Worm (Caenorhabditis elegans) whole organism, young adult: ENCODE data around the gene F36H1.3.
A peak's percentile ranks its signal among the peaks of the same experiment; 100 is the strongest.

Experiments
- B0336.3 ChIP-seq: fragments of 200-800 bp; sonication (Bioruptor generic); IDR thresholded peaks from 2 replicates; pipeline ENCODE4 v1.3.6; 2022; ENCODE audit warnings: missing genetic modification characterization, missing compliant biosample characterization
- C17E4.6 ChIP-seq: fragments of 200-800 bp; sonication (Bioruptor generic); IDR thresholded peaks from 2 replicates; pipeline ENCODE4 v1.3.6; 2022; ENCODE audit warnings: missing genetic modification reagents, missing genetic modification characterization, missing compliant biosample characterization
- F10E7.11 ChIP-seq: sonication (generic microtip); optimal IDR thresholded peaks from 2 replicates; lab custom pipeline; 2017; ENCODE audit warnings: mild to moderate bottlenecking, missing genetic modification characterization, moderate library complexity, missing compliant biosample characterization
- F22D6.2 ChIP-seq: sonication (generic microtip); optimal IDR thresholded peaks from 2 replicates; lab custom pipeline; 2016; ENCODE audit warnings: mild to moderate bottlenecking, missing genetic modification characterization, missing compliant biosample characterization
- F23B12.7 ChIP-seq: sonication (generic microtip); optimal IDR thresholded peaks from 2 replicates; lab custom pipeline; 2017; ENCODE audit warnings: missing genetic modification characterization, mild to moderate bottlenecking, missing compliant biosample characterization, antibody characterized with exemption, moderate library complexity; ENCODE audit not compliant: insufficient read depth
- F33H1.4 ChIP-seq: fragments of 200-800 bp; sonication (Bioruptor generic); IDR thresholded peaks from 2 replicates; pipeline ENCODE4 v1.3.6; 2022; ENCODE audit warnings: missing genetic modification reagents, missing genetic modification characterization, missing compliant biosample characterization
- F49E8.2 ChIP-seq: sonication (generic microtip); optimal IDR thresholded peaks from 3 replicates; lab custom pipeline; 2017; ENCODE audit warnings: missing genetic modification characterization, mild to moderate bottlenecking, missing compliant biosample characterization, antibody characterized with exemption, moderate library complexity; ENCODE audit not compliant: insufficient read depth
- T07F8.4 ChIP-seq: sonication (generic microtip); optimal IDR thresholded peaks from 2 replicates; lab custom pipeline; 2016; ENCODE audit warnings: mild to moderate bottlenecking, missing genetic modification characterization, moderate library complexity, missing compliant biosample characterization
- Y53G8AR.9 ChIP-seq: fragments of 200-800 bp; sonication (Bioruptor generic); conservative IDR thresholded peaks from 2 replicates; pipeline ENCODE4 v1.3.6; 2022; ENCODE audit warnings: missing genetic modification reagents, missing genetic modification characterization, missing compliant biosample characterization
- Y79H2A.3 ChIP-seq: fragments of 200-800 bp; sonication (Bioruptor generic); conservative IDR thresholded peaks from 2 replicates; pipeline ENCODE4 v1.3.6; 2022; ENCODE audit warnings: missing genetic modification reagents, missing genetic modification characterization, missing compliant biosample characterization
- aptf-3 ChIP-seq: fragments of 200-800 bp; sonication (Bioruptor generic); IDR thresholded peaks from 2 replicates; pipeline ENCODE4 v1.3.6; 2022; ENCODE audit warnings: missing genetic modification characterization, missing compliant biosample characterization
- atf-7 ChIP-seq: sonication (generic microtip); optimal IDR thresholded peaks from 2 replicates; lab custom pipeline; 2017; ENCODE audit warnings: mild to moderate bottlenecking, missing genetic modification characterization, missing compliant biosample characterization
- athp-1 ChIP-seq: sonication (generic microtip); optimal IDR thresholded peaks from 2 replicates; lab custom pipeline; 2017; ENCODE audit warnings: mild to moderate bottlenecking, missing genetic modification characterization, missing compliant biosample characterization
- bed-1 ChIP-seq: fragments of 200-800 bp; sonication (Bioruptor generic); IDR thresholded peaks from 2 replicates; pipeline ENCODE4 v1.3.6; 2022; ENCODE audit warnings: missing genetic modification reagents, missing genetic modification characterization, missing compliant biosample characterization
- ceh-91 ChIP-seq: fragments of 200-800 bp; sonication (Bioruptor generic); IDR thresholded peaks from 2 replicates; pipeline ENCODE4 v1.3.6; 2022; ENCODE audit warnings: missing genetic modification reagents, missing genetic modification characterization, missing compliant biosample characterization
- egl-18 ChIP-seq: fragments of 200-800 bp; sonication (Bioruptor generic); IDR thresholded peaks from 2 replicates; pipeline ENCODE4 v1.3.6; 2022; ENCODE audit warnings: missing genetic modification reagents, missing genetic modification characterization, missing compliant biosample characterization
- ekl-4 ChIP-seq: fragments of 200-800 bp; sonication (Bioruptor generic); IDR thresholded peaks from 2 replicates; pipeline ENCODE4 v1.3.6; 2022; ENCODE audit warnings: missing genetic modification reagents, missing genetic modification characterization, missing compliant biosample characterization
- gei-17 ChIP-seq: fragments of 200-800 bp; sonication (Bioruptor generic); optimal IDR thresholded peaks from 2 replicates; lab custom pipeline; 2018; ENCODE audit warnings: mild to moderate bottlenecking, missing genetic modification characterization, missing compliant biosample characterization
- hlh-12 ChIP-seq: sonication (generic microtip); optimal IDR thresholded peaks from 2 replicates; lab custom pipeline; 2016; ENCODE audit warnings: missing genetic modification characterization, missing compliant biosample characterization
- hsf-1 ChIP-seq: fragments of 200-800 bp; sonication (Bioruptor generic); IDR thresholded peaks from 2 replicates; pipeline ENCODE4 v1.3.6; 2022; ENCODE audit warnings: missing genetic modification reagents, missing genetic modification characterization, missing compliant biosample characterization
- let-607 ChIP-seq, 2 experiments: fragments of 200-800 bp in 1 of 2; sonication (Bioruptor generic) in 1 of 2; sonication (generic microtip) in 1 of 2; optimal IDR thresholded peaks; 2 replicates each; lab custom pipeline; 2016 to 2018; ENCODE audit warnings: mild to moderate bottlenecking in 2 of 2, missing compliant biosample characterization in 2 of 2, missing genetic modification characterization in 2 of 2, moderate library complexity in 2 of 2, missing genotype in 1 of 2
- lin-26 ChIP-seq: fragments of 200-800 bp; sonication (Bioruptor generic); IDR thresholded peaks from 2 replicates; pipeline ENCODE4 v1.3.6; 2022; ENCODE audit warnings: missing genetic modification reagents, missing genetic modification characterization, missing compliant biosample characterization
- lin-40 ChIP-seq: sonication (generic microtip); optimal IDR thresholded peaks from 2 replicates; lab custom pipeline; 2016; ENCODE audit warnings: missing genetic modification characterization, mild to moderate bottlenecking, missing compliant biosample characterization, missing genotype, missing genetic modification reagents
- lin-54 ChIP-seq: fragments of 200-800 bp; sonication (Bioruptor generic); optimal IDR thresholded peaks from 2 replicates; lab custom pipeline; 2018; ENCODE audit warnings: mild to moderate bottlenecking, missing genetic modification characterization, missing compliant biosample characterization
- lsl-1 ChIP-seq: fragments of 200-800 bp; sonication (Bioruptor generic); optimal IDR thresholded peaks from 2 replicates; lab custom pipeline; 2018; ENCODE audit warnings: mild to moderate bottlenecking, missing genetic modification characterization, moderate library complexity, missing compliant biosample characterization
- madf-10 ChIP-seq: sonication (generic microtip); optimal IDR thresholded peaks from 2 replicates; lab custom pipeline; 2016; ENCODE audit warnings: mild to moderate bottlenecking, missing genetic modification characterization, missing compliant biosample characterization
- madf-6 ChIP-seq: fragments of 200-800 bp; sonication (Bioruptor generic); IDR thresholded peaks from 2 replicates; pipeline ENCODE4 v1.3.6; 2022; ENCODE audit warnings: missing genetic modification reagents, missing genetic modification characterization, missing compliant biosample characterization
- madf-8 ChIP-seq: fragments of 200-800 bp; sonication (Bioruptor generic); conservative IDR thresholded peaks from 2 replicates; pipeline ENCODE4 v1.3.6; 2022; ENCODE audit warnings: missing genetic modification reagents, missing genetic modification characterization, missing compliant biosample characterization
- nfya-2 ChIP-seq: fragments of 200-800 bp; sonication (Bioruptor generic); IDR thresholded peaks from 2 replicates; pipeline ENCODE4 v1.3.6; 2022; ENCODE audit warnings: missing genetic modification reagents, missing genetic modification characterization, missing compliant biosample characterization
- nfyb-1 ChIP-seq: fragments of 200-800 bp; sonication (Bioruptor generic); IDR thresholded peaks from 2 replicates; pipeline ENCODE4 v1.3.6; 2022; ENCODE audit warnings: missing genetic modification reagents, missing genetic modification characterization, missing compliant biosample characterization
- nhr-120 ChIP-seq: fragments of 200-800 bp; sonication (Bioruptor generic); IDR thresholded peaks from 2 replicates; pipeline ENCODE4 v1.3.6; 2022; ENCODE audit warnings: missing genetic modification characterization, missing compliant biosample characterization
- nhr-27 ChIP-seq: fragments of 200-800 bp; sonication (Bioruptor generic); optimal IDR thresholded peaks from 2 replicates; lab custom pipeline; 2018; ENCODE audit warnings: mild to moderate bottlenecking, missing genetic modification characterization, moderate library complexity, missing compliant biosample characterization
- nhr-80 ChIP-seq: sonication (generic microtip); optimal IDR thresholded peaks from 2 replicates; lab custom pipeline; 2016; ENCODE audit warnings: missing genetic modification characterization, missing compliant biosample characterization
- rcor-1 ChIP-seq: fragments of 200-800 bp; sonication (Bioruptor generic); IDR thresholded peaks from 2 replicates; pipeline ENCODE4 v1.3.6; 2022; ENCODE audit warnings: missing genetic modification reagents, missing genetic modification characterization, missing compliant biosample characterization
- rpc-1 ChIP-seq, 2 experiments: fragments of 150-350 bp in 1 of 2; sonication (generic microtip) in 1 of 2; optimal IDR thresholded peaks; 2 replicates each; lab custom pipeline; 2014 to 2018; ENCODE audit warnings: missing biosample characterization in 1 of 2, missing genetic modification characterization in 1 of 2, missing genetic modification reagents in 1 of 2, missing genotype in 1 of 2
- sea-2 ChIP-seq: fragments of 200-800 bp; sonication (Bioruptor generic); IDR thresholded peaks from 2 replicates; pipeline ENCODE4 v1.3.6; 2022; ENCODE audit warnings: missing genetic modification characterization, missing compliant biosample characterization
- snpc-1.3 ChIP-seq: sonication (generic microtip); optimal IDR thresholded peaks from 2 replicates; lab custom pipeline; 2017; ENCODE audit warnings: missing genetic modification characterization, mild to moderate bottlenecking, missing compliant biosample characterization, antibody characterized with exemption, moderate library complexity, missing genotype, missing genetic modification reagents; ENCODE audit not compliant: insufficient read depth
- somi-1 ChIP-seq: fragments of 200-800 bp; sonication (Bioruptor generic); optimal IDR thresholded peaks from 2 replicates; lab custom pipeline; 2018; ENCODE audit warnings: mild to moderate bottlenecking, missing genetic modification characterization, missing compliant biosample characterization
- tbp1 ChIP-seq: fragments of 200-800 bp; sonication (Bioruptor generic); optimal IDR thresholded peaks from 2 replicates; lab custom pipeline; 2018; ENCODE audit warnings: mild to moderate bottlenecking, missing genetic modification characterization, missing compliant biosample characterization
- unc-130 ChIP-seq: sonication (generic microtip); optimal IDR thresholded peaks from 2 replicates; lab custom pipeline; 2016; ENCODE audit warnings: missing genetic modification reagents, missing genetic modification characterization, missing compliant biosample characterization
- xnd-1 ChIP-seq: sonication (generic microtip); optimal IDR thresholded peaks from 2 replicates; lab custom pipeline; 2016; ENCODE audit warnings: missing genotype, missing genetic modification reagents, missing genetic modification characterization, missing compliant biosample characterization
- ztf-18 ChIP-seq: sonication (generic microtip); optimal IDR thresholded peaks from 2 replicates; lab custom pipeline; 2016; ENCODE audit warnings: missing genotype, mild to moderate bottlenecking, missing genetic modification characterization, missing compliant biosample characterization
- ztf-22 ChIP-seq: fragments of 200-800 bp; sonication (Bioruptor generic); optimal IDR thresholded peaks from 2 replicates; lab custom pipeline; 2018; ENCODE audit warnings: mild to moderate bottlenecking, missing genetic modification characterization, moderate library complexity, missing compliant biosample characterization
- ztf-6 ChIP-seq: fragments of 200-800 bp; sonication (Bioruptor generic); IDR thresholded peaks from 2 replicates; pipeline ENCODE4 v1.3.6; 2022; ENCODE audit warnings: missing genetic modification reagents, missing genetic modification characterization, missing compliant biosample characterization

F36H1.3 gene

ce11 chrIV:11037118-11037719 lies 12.7 kb upstream of the F36H1.3 start:
- TF ChIP-seq aptf-3 (no peak), ekl-4 (0 out of 2 replicates have a peak, but pooled peaks have one; percentile 16), nhr-80 (tag; lab: Kevin White, UChicago) (peak; percentile 67), hsf-1 (GFP tag; lab: Robert Waterston, UW) (peak; percentile 35; the same call in 1 of the 2 replicates), Y53G8AR.9 (GFP tag; lab: Robert Waterston, UW) (peak; percentile 71), nhr-120 (GFP tag; lab: Robert Waterston, UW) (no peak), madf-6 (GFP tag; lab: Robert Waterston, UW) (peak; percentile 52; the same call in 1 of the 2 replicates), somi-1 (GFP tag; lab: Kevin White, UChicago) (no peak), nfyb-1 (GFP tag; lab: Robert Waterston, UW) (no peak; the same call in 1 of the 2 replicates), athp-1 (tag; lab: Kevin White, UChicago) (peak; percentile 16), unc-130 (GFP tag; lab: Kevin White, UChicago) (no peak), B0336.3 (GFP tag; lab: Robert Waterston, UW) (peak; percentile 71), atf-7 (tag; lab: Kevin White, UChicago) (peak; percentile 16), F23B12.7 (tag; lab: Kevin White, UChicago) (no peak), F49E8.2 (tag; lab: Kevin White, UChicago) (peak; percentile 24), lin-54 (no peak), tbp1 (GFP tag; lab: Kevin White, UChicago) (peak; percentile 7), F22D6.2 (no peak), nhr-27 (tag; lab: Kevin White, UChicago) (no peak), ztf-18 (peak; percentile 7), nfya-2 (GFP tag; lab: Robert Waterston, UW) (no peak)

DNA sequence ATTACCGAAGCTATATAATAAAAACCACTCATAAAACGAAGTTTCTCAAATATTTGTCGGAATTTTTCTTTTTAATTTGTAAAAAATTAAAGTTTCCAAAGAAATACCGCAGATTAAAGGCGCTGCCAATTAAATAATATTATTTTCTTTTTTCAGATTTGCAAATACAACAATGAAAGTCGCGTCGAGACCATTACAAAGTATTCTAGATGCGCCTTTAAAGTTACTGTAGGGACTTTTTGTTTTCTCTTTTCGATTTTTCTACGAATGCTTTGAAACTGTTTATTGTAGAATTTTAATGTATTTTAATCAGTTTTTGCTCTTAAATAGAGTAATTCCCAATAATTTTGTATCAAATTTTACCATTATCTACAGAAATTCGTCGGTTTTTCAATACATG lies 11.7 kb upstream of the F36H1.3 start:
- TF ChIP-seq snpc-1.3 (tag; lab: Kevin White, UChicago) (no peak), T07F8.4 (tag; lab: Kevin White, UChicago) (no peak), madf-6 (GFP tag; lab: Robert Waterston, UW) (peak; percentile 61), F33H1.4 (peak; percentile 78), ztf-6 (no peak), xnd-1 (tag; lab: Kevin White, UChicago) (peak; percentile 64), lin-40 (tag; lab: Kevin White, UChicago) (no peak), rcor-1 (no peak), C17E4.6 (GFP tag; lab: Robert Waterston, UW) (no peak), egl-18 (GFP tag; lab: Robert Waterston, UW) (no peak), madf-10 (tag; lab: Kevin White, UChicago) (no peak), gei-17 (GFP tag; lab: Kevin White, UChicago) (no peak), lsl-1 (GFP tag; lab: Kevin White, UChicago) (peak; percentile 76), Y53G8AR.9 (GFP tag; lab: Robert Waterston, UW) (no peak), rpc-1 (optimal IDR thresholded peaks at IDR 0.05; lab: Kevin White, UChicago) (no peak), rpc-1 (tag; optimal IDR thresholded peaks at IDR 0.05; lab: Kevin White, UChicago) (no peak), lin-26 (GFP tag; lab: Robert Waterston, UW) (no peak), sea-2 (GFP tag; lab: Robert Waterston, UW) (no peak), hlh-12 (tag; lab: Kevin White, UChicago) (no peak), Y79H2A.3 (GFP tag; lab: Robert Waterston, UW) (no peak), madf-8 (GFP tag; lab: Robert Waterston, UW) (0 out of 2 replicates have a peak, but pooled peaks have one; percentile 18), bed-1 (GFP tag; lab: Robert Waterston, UW) (no peak), F10E7.11 (no peak), unc-130 (GFP tag; lab: Kevin White, UChicago) (no peak), ztf-22 (GFP tag; lab: Kevin White, UChicago) (no peak), ceh-91 (GFP tag; lab: Robert Waterston, UW) (no peak), F22D6.2 (no peak), let-607 (tag; optimal IDR thresholded peaks at IDR 0.05; lab: Kevin White, UChicago) (no peak)
